Worm (Caenorhabditis elegans): ENCODE data around the gene C16D9.8.

Gene C16D9.8

ce11 chrV:8306366-8306765 lies 43.0 kb upstream of the C16D9.8 start, which contains the start of gene W02D7.8:
W02D7.8 (minus strand) TSS chrV:8306466.
- no peak for TF ChIP-seq nhr-111 (GFP tag; optimal IDR thresholded peaks at IDR 0.05)
- TF ChIP-seq fos-1 (tag; optimal IDR thresholded peaks at IDR 0.05): no peak
- TF ChIP-seq ceh-82 (tag; optimal IDR thresholded peaks at IDR 0.05): no peak
- TF ChIP-seq lir-3 (tag; optimal IDR thresholded peaks at IDR 0.05): no peak
- no peak for TF ChIP-seq zip-2 (tag; optimal IDR thresholded peaks at IDR 0.05)
- no peak for TF ChIP-seq Y48G9A.11 (GFP tag; IDR thresholded peaks at IDR 0.05)
- no peak for TF ChIP-seq Y5F2A.4 (GFP tag; optimal IDR thresholded peaks at IDR 0.05)
- TF ChIP-seq sdz-12 (GFP tag; optimal IDR thresholded peaks at IDR 0.05): no peak
- TF ChIP-seq cey-2 (tag; optimal IDR thresholded peaks at IDR 0.05; ENCODE audit: borderline replicate concordance, insufficient read depth): no peak

ce11 chrV:8305940-8306339 lies 42.6 kb upstream of the C16D9.8 start:
- TF ChIP-seq dve-1 (tag; optimal IDR thresholded peaks at IDR 0.05; ENCODE audit: insufficient read depth) (peak; percentile 43), nhr-77 (tag; optimal IDR thresholded peaks at IDR 0.05) (no peak), zag-1 (tag; optimal IDR thresholded peaks at IDR 0.05) (no peak), unc-62 (GFP tag; optimal IDR thresholded peaks at IDR 0.05 in 1 of 2) (no peak), unc-62 (tag; optimal IDR thresholded peaks at IDR 0.05) (no peak), Y105C5A.15 (GFP tag; IDR thresholded peaks at IDR 0.05) (no peak), daf-16 (GFP tag; optimal IDR thresholded peaks at IDR 0.05) (no peak), daf-16 (tag; optimal IDR thresholded peaks at IDR 0.05) (peak; percentile 38), pha-4 (GFP tag; IDR thresholded peaks at IDR 0.05) (no peak), pha-4 (tag; optimal IDR thresholded peaks at IDR 0.05) (no peak), pqm-1 (tag; optimal IDR thresholded peaks at IDR 0.05) (peak; percentile 46), dmd-6 (GFP tag; IDR thresholded peaks at IDR 0.05) (peak; percentile 74)

ce11 chrV:8304461-8305195 lies 41.3 kb upstream of the C16D9.8 start, which contains the start of gene W02D7.11:
W02D7.11 (minus strand) TSS chrV:8304511.
- no peak for TF ChIP-seq daf-16 (GFP tag; optimal IDR thresholded peaks at IDR 0.05)
- peak; percentile 66 for TF ChIP-seq daf-16 (tag; optimal IDR thresholded peaks at IDR 0.05)
- TF ChIP-seq T26A8.4 (GFP tag; IDR thresholded peaks at IDR 0.05): no peak
- TF ChIP-seq lin-15B (tag; optimal IDR thresholded peaks at IDR 0.05): no peak
- no peak for TF ChIP-seq pha-4 (GFP tag; IDR thresholded peaks at IDR 0.05)
- no peak for TF ChIP-seq pha-4 (tag; optimal IDR thresholded peaks at IDR 0.05)
- no peak for TF ChIP-seq lin-13 (GFP tag; optimal IDR thresholded peaks at IDR 0.05)
- TF ChIP-seq ctbp-1 (GFP tag; IDR thresholded peaks at IDR 0.05): no peak
- no peak for TF ChIP-seq spr-3 (GFP tag; optimal IDR thresholded peaks at IDR 0.05)
- no peak for TF ChIP-seq unc-39 (tag; optimal IDR thresholded peaks at IDR 0.05)
- TF ChIP-seq dve-1 (tag; optimal IDR thresholded peaks at IDR 0.05; ENCODE audit: insufficient read depth): peak; percentile 5

- TF ChIP-seq mep-1 (tag; optimal IDR thresholded peaks at IDR 0.05) (peak; percentile 45), dpl-1 (GFP tag; optimal IDR thresholded peaks at IDR 0.05) (peak; percentile 89), dve-1 (tag; optimal IDR thresholded peaks at IDR 0.05; ENCODE audit: insufficient read depth) (peak; percentile 37), T20F7.1 (GFP tag; optimal IDR thresholded peaks at IDR 0.05) (peak; percentile 97), set-16 (GFP tag; IDR thresholded peaks at IDR 0.05) (no peak), hlh-30 (tag; optimal IDR thresholded peaks at IDR 0.05; ENCODE audit: insufficient read depth) (peak; percentile 38), aha-1 (tag) (peak; percentile 67), nhr-25 (tag; optimal IDR thresholded peaks at IDR 0.05; ENCODE audit: borderline replicate concordance, insufficient read depth) (no peak), daf-16 (GFP tag; optimal IDR thresholded peaks at IDR 0.05) (no peak), daf-16 (tag; optimal IDR thresholded peaks at IDR 0.05) (peak; percentile 27)
These were observed 39.2 kb upstream of the C16D9.8 start, which contains the start of gene sel-9 for ce11 chrV:8302522-8302921. sel-9 (minus strand) TSS chrV:8302580.

All from whole organism, L4 larva.